Fruit fly (Drosophila melanogaster) whole organism, embryonic: ENCODE results near the gene TotM.
A peak's percentile ranks its signal among the peaks of the same experiment; 100 is the strongest.

Experiments used
- Awh ChIP-seq: fragments of 200-800 bp; sonication (Bioruptor generic); IDR thresholded peaks from 2 replicates; pipeline ENCODE4, ENCODE4 v1.3.6; 2022; ENCODE audit warnings: missing biosample characterization, missing genetic modification characterization
- Bdp1 ChIP-seq: fragments of 200-800 bp; sonication (Bioruptor generic); optimal IDR thresholded peaks from 3 replicates; lab custom pipeline; 2016; ENCODE audit warnings: missing biosample characterization, missing genetic modification characterization
- BtbVII ChIP-seq: fragments of 200-800 bp; sonication (Bioruptor generic); optimal IDR thresholded peaks from 3 replicates; lab custom pipeline; 2017; ENCODE audit warnings: missing biosample characterization, mild to moderate bottlenecking, missing genetic modification characterization
- CG10431 ChIP-seq: fragments of 200-800 bp; sonication (Bioruptor generic); optimal IDR thresholded peaks from 3 replicates; lab custom pipeline; 2018; ENCODE audit warnings: missing biosample characterization, mild to moderate bottlenecking, missing genetic modification characterization
- CG10979 ChIP-seq: fragments of 200-800 bp; sonication (Bioruptor generic); optimal IDR thresholded peaks from 2 replicates; lab custom pipeline; 2018; ENCODE audit warnings: missing biosample characterization, mild to moderate bottlenecking, missing genetic modification characterization, moderate library complexity
- CG13296 ChIP-seq: fragments of 200-800 bp; sonication (Bioruptor generic); optimal IDR thresholded peaks from 3 replicates; lab custom pipeline; 2018; ENCODE audit warnings: missing biosample characterization, mild to moderate bottlenecking, missing genetic modification characterization
- CG14667 ChIP-seq: fragments of 200-800 bp; sonication (Bioruptor generic); IDR thresholded peaks from 2 replicates; pipeline ENCODE4 v1.3.6; 2022; ENCODE audit warnings: missing biosample characterization, missing genetic modification characterization
- CG14710 ChIP-seq: fragments of 200-800 bp; sonication (Bioruptor generic); optimal IDR thresholded peaks from 3 replicates; lab custom pipeline; 2019; ENCODE audit warnings: missing biosample characterization, mild to moderate bottlenecking, missing genetic modification characterization, moderate library complexity
- CG15011 ChIP-seq: fragments of 200-800 bp; sonication (Bioruptor generic); optimal IDR thresholded peaks from 3 replicates; lab custom pipeline; 2018; ENCODE audit warnings: missing biosample characterization, mild to moderate bottlenecking, missing genetic modification characterization
- CG1603 ChIP-seq: fragments of 200-800 bp; sonication (Bioruptor generic); optimal IDR thresholded peaks from 2 replicates; lab custom pipeline; 2019; ENCODE audit warnings: missing biosample characterization, mild to moderate bottlenecking, missing genetic modification characterization, moderate library complexity
- CG1647 ChIP-seq: fragments of 200-800 bp; sonication (Bioruptor generic); optimal IDR thresholded peaks from 3 replicates; lab custom pipeline; 2016; ENCODE audit warnings: missing biosample characterization, missing genetic modification characterization
- CG17385 ChIP-seq: fragments of 200-800 bp; sonication (Bioruptor generic); optimal IDR thresholded peaks from 3 replicates; lab custom pipeline; 2018; ENCODE audit warnings: missing biosample characterization, mild to moderate bottlenecking, missing genetic modification characterization
- CG17568 ChIP-seq: fragments of 200-800 bp; sonication (Bioruptor generic); optimal IDR thresholded peaks from 2 replicates; lab custom pipeline; 2018; ENCODE audit warnings: missing biosample characterization, mild to moderate bottlenecking, missing genetic modification characterization, moderate library complexity
- CG2202 ChIP-seq: fragments of 200-800 bp; sonication (Bioruptor generic); optimal IDR thresholded peaks from 2 replicates; lab custom pipeline; 2018; ENCODE audit warnings: missing biosample characterization, mild to moderate bottlenecking, missing genetic modification characterization
- CG30020 ChIP-seq: fragments of 200-800 bp; optimal IDR thresholded peaks from 2 replicates; lab custom pipeline; 2019; ENCODE audit warnings: missing biosample characterization, mild to moderate bottlenecking, missing genetic modification characterization, moderate library complexity
- CG32532 ChIP-seq: fragments of 200-800 bp; sonication (Bioruptor generic); IDR thresholded peaks from 2 replicates; pipeline ENCODE4 v1.3.6; 2022; ENCODE audit warnings: missing biosample characterization, missing genetic modification characterization
- CG4360 ChIP-seq: fragments of 200-800 bp; sonication (Bioruptor generic); IDR thresholded peaks from 2 replicates; pipeline ENCODE4 v1.3.6; 2022; ENCODE audit warnings: missing biosample characterization, missing genetic modification characterization
- CG43689 ChIP-seq: fragments of 200-800 bp; sonication (Bioruptor generic); IDR thresholded peaks from 2 replicates; pipeline ENCODE4 v1.3.6; 2022; ENCODE audit warnings: missing biosample characterization, missing genetic modification characterization
- CG4854 ChIP-seq: fragments of 200-800 bp; sonication (Bioruptor generic); optimal IDR thresholded peaks from 2 replicates; lab custom pipeline; 2016; ENCODE audit warnings: missing biosample characterization, missing genetic modification characterization, inconsistent platforms
- CG7839 ChIP-seq: fragments of 200-800 bp; sonication (Bioruptor generic); optimal IDR thresholded peaks from 3 replicates; lab custom pipeline; 2018; ENCODE audit warnings: missing biosample characterization, mild to moderate bottlenecking, missing genetic modification characterization, moderate library complexity
- Dp ChIP-seq: fragments of 200-800 bp; sonication (Bioruptor generic); optimal IDR thresholded peaks from 2 replicates; lab custom pipeline; 2018; ENCODE audit warnings: missing biosample characterization, mild to moderate bottlenecking, missing genetic modification characterization, moderate library complexity
- E2f1 ChIP-seq: fragments of 200-800 bp; sonication (Bioruptor generic); IDR thresholded peaks from 2 replicates; pipeline ENCODE4 v1.3.6; 2022; ENCODE audit warnings: missing biosample characterization, missing genetic modification characterization
- HLH4C ChIP-seq: fragments of 200-800 bp; sonication (Bioruptor generic); IDR thresholded peaks from 3 replicates; pipeline ENCODE4 v1.3.6; 2022; ENCODE audit warnings: missing biosample characterization, missing genetic modification characterization; ENCODE audit not compliant: partially characterized antibody
- Hey ChIP-seq: fragments of 200-800 bp; sonication (Bioruptor generic); optimal IDR thresholded peaks from 3 replicates; lab custom pipeline; 2018; ENCODE audit warnings: missing biosample characterization, mild to moderate bottlenecking, missing genetic modification characterization
- Max ChIP-seq: fragments of 200-800 bp; sonication (Bioruptor generic); optimal IDR thresholded peaks from 2 replicates; lab custom pipeline; 2016; ENCODE audit warnings: missing biosample characterization, mild to moderate bottlenecking, missing genetic modification characterization
- Scr ChIP-seq: fragments of 200-800 bp; sonication (Bioruptor generic); IDR thresholded peaks from 2 replicates; pipeline ENCODE4 v1.3.6; 2022; ENCODE audit warnings: missing biosample characterization, missing genetic modification characterization; ENCODE audit not compliant: partially characterized antibody
- Sox100B ChIP-seq: fragments of 200-800 bp; sonication (Bioruptor generic); optimal IDR thresholded peaks from 3 replicates; lab custom pipeline; 2018; ENCODE audit warnings: missing biosample characterization, mild to moderate bottlenecking, missing genetic modification characterization
- TFAM ChIP-seq: fragments of 200-800 bp; sonication (Bioruptor generic); optimal IDR thresholded peaks from 2 replicates; lab custom pipeline; 2017; ENCODE audit warnings: missing biosample characterization, missing genetic modification characterization, inconsistent platforms
- ap ChIP-seq: fragments of 200-800 bp; sonication (Bioruptor generic); IDR thresholded peaks from 2 replicates; pipeline ENCODE4 v1.3.6; 2022; ENCODE audit warnings: missing biosample characterization, missing genetic modification characterization
- bsh ChIP-seq, 2 experiments: fragments of 200-800 bp; sonication (Bioruptor generic); optimal IDR thresholded peaks; 2 replicates each; lab custom pipeline; 2017 to 2018; ENCODE audit warnings: mild to moderate bottlenecking in 2 of 2, missing biosample characterization in 2 of 2, missing genetic modification characterization in 2 of 2, moderate library complexity in 1 of 2
- cato ChIP-seq: fragments of 200-800 bp; sonication (Bioruptor generic); optimal IDR thresholded peaks from 2 replicates; lab custom pipeline; 2016; ENCODE audit warnings: missing biosample characterization, missing genetic modification characterization, borderline replicate concordance
- chinmo ChIP-seq: fragments of 200-800 bp; sonication (Bioruptor generic); IDR thresholded peaks from 4 replicates; pipeline ENCODE4 v1.3.6; 2022; ENCODE audit warnings: missing biosample characterization, missing genetic modification characterization; ENCODE audit not compliant: partially characterized antibody
- dimm ChIP-seq: fragments of 200-800 bp; sonication (Bioruptor generic); IDR thresholded peaks from 2 replicates; pipeline ENCODE4 v1.3.6; 2022; ENCODE audit warnings: missing biosample characterization, missing genetic modification characterization
- dmrt11E ChIP-seq: fragments of 200-800 bp; sonication (Bioruptor generic); optimal IDR thresholded peaks from 3 replicates; lab custom pipeline; 2018; ENCODE audit warnings: missing biosample characterization, mild to moderate bottlenecking, missing genetic modification characterization, moderate library complexity
- fd64A ChIP-seq: fragments of 200-800 bp; sonication (Bioruptor generic); optimal IDR thresholded peaks from 3 replicates; lab custom pipeline; 2018; ENCODE audit warnings: missing biosample characterization, mild to moderate bottlenecking, missing genetic modification characterization
- fd96Cb ChIP-seq: fragments of 200-800 bp; sonication (Bioruptor generic); optimal IDR thresholded peaks from 2 replicates; lab custom pipeline; 2018; ENCODE audit warnings: missing biosample characterization, mild to moderate bottlenecking, missing genetic modification characterization, moderate library complexity
- h ChIP-seq: fragments of >200 bp; optimal IDR thresholded peaks from 2 replicates; lab custom pipeline; 2017
- inv ChIP-seq: fragments of 200-800 bp; sonication (Bioruptor generic); IDR thresholded peaks from 2 replicates; pipeline ENCODE4 v1.3.6; 2022; ENCODE audit warnings: missing biosample characterization, missing genetic modification characterization; ENCODE audit not compliant: partially characterized antibody
- jumu ChIP-seq: fragments of 200-800 bp; sonication (Bioruptor generic); optimal IDR thresholded peaks from 3 replicates; lab custom pipeline; 2016; ENCODE audit warnings: missing biosample characterization, missing genetic modification characterization
- mam ChIP-seq: fragments of 200-800 bp; sonication (Bioruptor generic); optimal IDR thresholded peaks from 3 replicates; lab custom pipeline; 2016; ENCODE audit warnings: missing biosample characterization, missing genetic modification characterization
- nmo ChIP-seq: fragments of 200-800 bp; sonication (Bioruptor generic); optimal IDR thresholded peaks from 2 replicates; lab custom pipeline; 2018; ENCODE audit warnings: missing biosample characterization, mild to moderate bottlenecking, missing genetic modification characterization, moderate library complexity
- org-1 ChIP-seq: fragments of 200-800 bp; sonication (Bioruptor generic); optimal IDR thresholded peaks from 2 replicates; lab custom pipeline; 2017; ENCODE audit warnings: missing biosample characterization, missing genetic modification characterization
- tio ChIP-seq: fragments of 200-800 bp; sonication (Bioruptor generic); optimal IDR thresholded peaks from 2 replicates; lab custom pipeline; 2017; ENCODE audit warnings: missing biosample characterization, missing genetic modification characterization, inconsistent platforms
- tll ChIP-seq, 2 experiments: fragments of 200-800 bp in 1 of 2; fragments of >200 bp in 1 of 2; sonication (Bioruptor generic) in 1 of 2; optimal IDR thresholded peaks; 2 replicates each; lab custom pipeline; 2017 to 2019; ENCODE audit warnings: missing biosample characterization in 2 of 2, missing genetic modification characterization in 2 of 2, mild to moderate bottlenecking in 1 of 2, moderate library complexity in 1 of 2
- trh ChIP-seq: fragments of 200-800 bp; sonication (Bioruptor generic); optimal IDR thresholded peaks from 2 replicates; lab custom pipeline; 2016; ENCODE audit warnings: missing biosample characterization, missing genetic modification characterization
- tup ChIP-seq: fragments of 200-800 bp; sonication (Bioruptor generic); optimal IDR thresholded peaks from 2 replicates; lab custom pipeline; 2016; ENCODE audit warnings: missing biosample characterization, mild to moderate bottlenecking, missing genetic modification characterization, moderate library complexity
- unpg ChIP-seq: fragments of 200-800 bp; sonication (Bioruptor generic); optimal IDR thresholded peaks from 3 replicates; lab custom pipeline; 2018; ENCODE audit warnings: missing biosample characterization, mild to moderate bottlenecking, missing genetic modification characterization, moderate library complexity
- vvl ChIP-seq: fragments of 200-800 bp; sonication (Bioruptor generic); IDR thresholded peaks from 2 replicates; pipeline ENCODE4 v1.3.6; 2022; ENCODE audit warnings: missing biosample characterization, missing genetic modification characterization

The TotM gene

DNA sequence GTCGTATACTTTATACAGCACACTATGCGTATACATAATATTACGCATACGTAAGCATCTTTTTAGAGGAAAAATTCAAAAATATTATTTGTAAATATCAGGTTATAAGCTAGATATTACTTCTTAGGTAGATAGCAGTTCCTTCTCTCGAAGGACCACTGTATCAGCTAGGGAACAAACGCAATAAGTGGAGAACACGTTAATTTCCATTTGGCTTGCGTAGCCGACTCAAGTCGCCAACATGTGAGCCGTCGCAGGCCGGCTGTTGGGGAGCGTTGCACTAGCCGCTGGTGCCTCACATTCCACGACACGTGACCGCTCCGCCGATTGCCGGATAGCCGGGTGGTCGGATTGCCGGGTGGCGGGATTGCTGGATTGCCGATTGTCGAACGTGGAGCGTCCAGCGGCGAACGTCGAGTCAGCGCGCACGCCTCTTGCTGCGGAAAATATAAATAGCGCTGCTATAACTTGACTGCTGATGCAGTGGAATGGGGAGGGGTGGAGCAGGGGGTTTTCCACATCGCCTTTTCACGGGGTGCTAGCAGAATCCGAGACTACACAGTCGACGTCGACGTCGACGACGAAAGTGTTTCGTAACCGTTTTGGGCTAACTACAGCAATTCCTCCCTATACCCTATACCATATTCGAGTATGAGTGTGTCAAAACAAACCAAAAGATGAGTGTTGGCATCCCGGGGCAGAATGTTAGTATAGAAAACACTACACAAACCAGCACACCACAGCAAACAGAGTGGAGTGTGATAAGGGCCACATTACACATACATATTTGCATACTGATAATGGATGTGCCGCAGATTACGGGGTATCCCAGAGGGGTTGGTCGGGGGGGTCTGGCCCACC lies 26.4 kb upstream of the TotM start (continued):
- no peak for TF ChIP-seq CG4854 (GFP tag; lab: Kevin White, UChicago)
- no peak for TF ChIP-seq fd96Cb (tag; lab: Kevin White, UChicago)
- peak; percentile 59 for TF ChIP-seq fd64A (GFP tag; lab: Kevin White, UChicago)
- no peak for TF ChIP-seq tio (GFP tag; lab: Kevin White, UChicago)
- no peak for TF ChIP-seq TFAM
- TF ChIP-seq cato (GFP tag; lab: Kevin White, UChicago): no peak
- TF ChIP-seq CG17385 (GFP tag; lab: Kevin White, UChicago): no peak
- no peak for TF ChIP-seq BtbVII
- no peak for TF ChIP-seq org-1 (GFP tag; lab: Kevin White, UChicago)
- peak; percentile 2 for TF ChIP-seq CG2202
- no peak for TF ChIP-seq CG10431 (GFP tag; lab: Kevin White, UChicago)
- no peak for TF ChIP-seq CG17568 (GFP tag; lab: Kevin White, UChicago)
- peak; percentile 10 for TF ChIP-seq unpg (GFP tag; lab: Kevin White, UChicago)
- peak; percentile 45; the same call in 1 of the 2 replicates for TF ChIP-seq Awh
- TF ChIP-seq dmrt11E (tag; lab: Kevin White, UChicago): no peak
- TF ChIP-seq jumu: no peak
- TF ChIP-seq Scr (GFP tag; lab: Robert Waterston, UW): no peak
- TF ChIP-seq CG7839 (tag; lab: Kevin White, UChicago): peak; percentile 6
- TF ChIP-seq Hey (tag; lab: Kevin White, UChicago): no peak
- no peak for TF ChIP-seq HLH4C (GFP tag; lab: Robert Waterston, UW)
- no peak for TF ChIP-seq Bdp1 (GFP tag; lab: Kevin White, UChicago)
- TF ChIP-seq inv: no peak
- TF ChIP-seq dimm (GFP tag; lab: Robert Waterston, UW): no peak
- TF ChIP-seq CG1603: peak; percentile 37
- peak; percentile 9; the same call in 1 of the 2 replicates for TF ChIP-seq vvl (GFP tag; lab: Robert Waterston, UW)
- TF ChIP-seq chinmo (GFP tag; lab: Robert Waterston, UW): 0 out of 4 replicates have a peak, but pooled peaks have one; percentile 53
- no peak for TF ChIP-seq tup (GFP tag; lab: Kevin White, UChicago)
- no peak for TF ChIP-seq CG14667 (GFP tag; lab: Robert Waterston, UW)
- peak in 1 of 2 experiments; percentile 55 for TF ChIP-seq bsh (GFP tag; optimal IDR thresholded peaks at IDR 0.05; lab: Kevin White, UChicago)
- peak; percentile 10 for TF ChIP-seq CG14710 (tag; lab: Kevin White, UChicago)
- no peak for TF ChIP-seq mam (GFP tag; lab: Kevin White, UChicago)
- TF ChIP-seq nmo (GFP tag; lab: Kevin White, UChicago): no peak
- TF ChIP-seq CG10979 (tag; lab: Kevin White, UChicago): peak; percentile 69
- no peak for TF ChIP-seq trh (GFP tag; lab: Kevin White, UChicago)
- 0 out of 2 replicates have a peak, but pooled peaks have one; percentile 5 for TF ChIP-seq E2f1 (GFP tag; lab: Robert Waterston, UW)
- no peak for TF ChIP-seq tll (GFP tag; optimal IDR thresholded peaks at IDR 0.05; lab: Kevin White, UChicago)
- TF ChIP-seq CG1647: no peak
- no peak for TF ChIP-seq CG43689 (GFP tag; lab: Robert Waterston, UW)
- TF ChIP-seq Sox100B (GFP tag; lab: Kevin White, UChicago): peak; percentile 11
- no peak for TF ChIP-seq ap (GFP tag; lab: Robert Waterston, UW)
- no peak for TF ChIP-seq h (lab: Kevin White, UChicago)
- peak; percentile 0 for TF ChIP-seq CG15011 (GFP tag; lab: Kevin White, UChicago)
- no peak for TF ChIP-seq CG30020 (tag; lab: Kevin White, UChicago)
- TF ChIP-seq CG13296 (GFP tag; lab: Kevin White, UChicago): no peak
- 0 out of 2 replicates have a peak, but pooled peaks have one; percentile 20 for TF ChIP-seq CG4360 (GFP tag; lab: Robert Waterston, UW)
- no peak for TF ChIP-seq Max
- no peak for TF ChIP-seq CG32532 (GFP tag; lab: Robert Waterston, UW)
- no peak for TF ChIP-seq Dp (GFP tag; lab: Kevin White, UChicago)
